Worm (Caenorhabditis elegans) whole organism, dauer: ENCODE data around the gene C03A3.2.

ENCODE experiments used
- unc-62 ChIP-seq: sonication (generic microtip); optimal IDR thresholded peaks from 2 replicates; lab custom pipeline; 2017; ENCODE audit warnings: missing biosample characterization, missing genetic modification reagents, missing genetic modification characterization

The C03A3.2 gene

DNA sequence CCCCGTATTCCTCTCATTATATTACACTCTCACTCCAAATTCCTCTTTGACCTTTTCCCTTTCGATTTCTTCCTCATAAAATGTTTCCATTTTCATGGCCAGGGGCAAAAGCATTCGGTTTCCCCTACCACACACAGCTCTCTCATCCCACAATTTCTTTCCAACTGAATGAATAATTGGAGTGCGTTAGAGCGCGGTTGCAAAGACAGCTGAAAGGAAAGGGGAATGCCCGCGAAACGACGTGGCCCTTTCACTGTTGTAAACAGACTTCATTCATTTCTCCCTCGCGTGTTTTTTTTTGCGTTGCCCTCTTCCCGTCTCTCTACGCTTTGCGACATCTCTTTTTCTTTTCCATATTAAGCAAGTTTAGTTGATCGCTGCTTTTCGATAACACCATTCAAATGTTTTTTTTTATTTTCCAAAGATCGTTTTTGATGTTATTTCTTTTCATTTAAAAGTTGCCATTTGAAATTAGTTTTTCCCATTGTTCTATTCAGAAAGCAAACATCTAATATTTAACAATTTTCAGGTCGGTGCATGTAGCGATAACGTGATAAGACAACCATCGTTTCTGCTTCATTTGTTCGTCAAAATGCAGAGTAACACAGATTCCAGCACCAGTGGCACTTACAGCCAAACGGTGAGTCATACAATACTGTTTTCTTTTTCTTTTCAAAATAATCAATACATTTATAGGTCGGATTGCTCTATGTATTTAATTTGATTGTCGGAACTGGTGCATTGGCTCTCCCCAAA, at the start of gene C03A3.2:
Gene C03A3.2 (plus strand): TSS at position 530 of the 756 bp plus-strand sequence.
- TF ChIP-seq unc-62 (GFP tag; lab: Kevin White, UChicago), result no peak

DNA sequence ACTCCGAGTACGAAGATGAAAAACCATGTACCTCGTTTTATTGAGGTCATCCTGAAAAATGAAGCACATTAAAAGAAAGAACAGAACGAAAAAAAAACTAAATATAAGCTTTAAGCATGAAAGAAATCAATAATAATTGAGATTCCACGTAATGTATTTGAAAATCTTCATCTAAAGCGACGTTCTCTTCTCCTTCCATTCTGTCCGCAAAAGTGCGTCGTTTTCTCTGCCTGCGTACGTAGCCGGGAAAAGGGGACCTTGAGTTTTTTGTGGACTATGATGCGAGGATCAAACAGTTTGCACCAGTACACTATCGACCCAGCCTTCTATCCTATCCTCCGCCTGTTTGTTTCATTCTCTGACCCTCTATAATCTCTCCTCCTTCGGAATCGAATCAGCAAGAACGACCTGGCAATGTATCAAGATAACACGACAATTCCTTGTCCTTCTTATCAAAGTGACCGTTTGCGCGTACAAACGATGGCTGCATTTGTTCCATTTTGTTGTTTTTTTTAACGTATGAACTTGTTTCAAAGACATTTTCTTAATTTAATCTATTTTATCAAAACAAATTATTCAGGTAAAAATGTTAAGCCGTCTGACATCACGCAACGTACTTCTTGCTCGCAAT, 47.1 kb upstream of the C03A3.2 start, which contains the start of the genes C34F6.7 and idh-2:
Gene C34F6.7 (minus strand): TSS at position 51 of the 631 bp plus-strand sequence.
Gene idh-2 (plus strand): TSS at position 581 of the 631 bp plus-strand sequence.
- no peak for TF ChIP-seq unc-62 (GFP tag; lab: Kevin White, UChicago)

DNA sequence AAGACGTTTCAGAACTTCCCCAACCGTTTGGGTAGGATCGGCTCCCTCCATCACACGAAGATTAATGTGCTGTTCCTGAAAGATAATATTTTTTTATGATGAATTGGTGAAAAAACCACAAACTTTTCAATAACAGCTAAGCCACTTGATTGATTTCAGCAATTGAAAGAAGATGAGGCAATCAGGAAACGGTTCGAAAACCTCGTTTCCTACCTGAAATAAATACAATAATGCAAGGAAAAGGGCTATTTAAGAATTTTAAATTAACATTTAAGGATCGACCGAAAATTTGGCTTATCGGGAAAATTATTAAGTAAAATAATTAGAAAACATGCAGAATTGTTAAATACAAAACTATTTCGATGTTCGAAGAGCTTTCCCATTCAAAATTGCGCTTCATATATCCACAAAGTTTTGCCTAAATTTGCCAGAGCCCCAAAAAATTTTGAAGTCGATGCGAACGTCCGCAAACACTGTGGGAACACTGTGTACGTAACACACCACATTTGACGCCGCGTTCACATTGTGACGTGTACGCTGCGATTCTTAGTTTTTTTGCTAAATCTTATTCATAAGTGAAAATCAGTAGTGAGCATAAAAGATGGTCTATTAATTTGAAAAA, 39.9 kb upstream of the C03A3.2 start, which contains the start of gene C34F6.9:
Gene C34F6.9 (minus strand): TSS at position 51 of the 622 bp plus-strand sequence.
- TF ChIP-seq unc-62 (GFP tag; lab: Kevin White, UChicago), result no peak

ce11 chrX:11226595-11226994, 36.1 kb upstream of the C03A3.2 start, which contains the start of gene C34F6.12:
C34F6.12 (minus strand) TSS chrX:11226695.
- no peak for TF ChIP-seq unc-62 (GFP tag; lab: Kevin White, UChicago)

DNA sequence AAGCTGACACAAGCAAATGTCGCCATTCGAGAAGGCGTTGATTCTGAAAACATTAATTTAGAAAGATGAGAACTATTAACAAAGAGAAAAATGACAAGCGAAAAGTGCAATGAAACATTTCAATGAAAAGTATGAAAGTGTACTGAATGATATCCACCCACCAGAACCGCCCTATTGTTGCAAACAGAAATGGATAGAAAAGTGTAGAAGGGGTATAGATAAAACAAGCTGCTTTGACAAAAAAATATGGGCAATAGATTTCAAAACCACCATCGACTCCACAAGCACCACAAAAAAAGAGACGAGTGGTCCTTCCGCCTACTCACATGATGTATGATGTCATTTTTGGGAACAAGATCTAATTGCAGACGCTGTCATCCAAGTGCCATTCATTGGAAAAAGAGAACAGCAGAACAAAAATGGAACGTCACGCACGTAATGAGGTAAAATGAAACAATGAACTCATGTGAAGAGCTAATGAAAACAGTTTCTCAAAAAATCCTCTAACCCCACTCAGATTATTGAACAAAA, 22.0 kb upstream of the C03A3.2 start, which contains the start of gene C34F6.10:
Gene C34F6.10 (minus strand): TSS at position 51 of the 531 bp plus-strand sequence.
- TF ChIP-seq unc-62 (GFP tag; lab: Kevin White, UChicago), result no peak

DNA sequence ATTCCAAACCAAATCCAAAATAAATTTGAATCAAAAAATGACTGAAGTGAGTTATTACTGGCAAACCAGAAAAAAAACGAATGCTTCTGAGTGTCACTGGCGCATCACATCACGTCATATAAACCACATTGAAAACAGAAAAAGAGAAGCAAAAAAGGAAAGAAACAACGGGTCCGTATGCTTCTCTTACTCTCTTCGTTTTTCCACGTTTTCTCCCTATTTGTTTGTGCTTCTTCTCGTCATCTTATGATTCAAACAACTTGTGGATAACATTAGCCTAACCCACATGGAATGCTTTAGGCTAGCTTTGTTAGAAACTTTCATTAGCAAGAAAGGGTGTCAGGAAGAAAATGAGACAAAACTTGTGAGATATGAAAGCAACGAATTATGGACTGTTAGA, 21.2 kb upstream of the C03A3.2 start:
- TF ChIP-seq unc-62 (GFP tag; lab: Kevin White, UChicago), result no peak

ce11 chrX:11243604-11244003, 19.0 kb upstream of the C03A3.2 start:
- no peak for TF ChIP-seq unc-62 (GFP tag; lab: Kevin White, UChicago)

ce11 chrX:11245056-11245455, 17.6 kb upstream of the C03A3.2 start:
- TF ChIP-seq unc-62 (GFP tag; lab: Kevin White, UChicago), result no peak

- no peak for TF ChIP-seq unc-62 (GFP tag; lab: Kevin White, UChicago)
Observed at ce11 chrX:11248083-11248482, 14.6 kb upstream of the C03A3.2 start.

ce11 chrX:11249392-11249791, 13.3 kb upstream of the C03A3.2 start:
- TF ChIP-seq unc-62 (GFP tag; lab: Kevin White, UChicago), result no peak

DNA sequence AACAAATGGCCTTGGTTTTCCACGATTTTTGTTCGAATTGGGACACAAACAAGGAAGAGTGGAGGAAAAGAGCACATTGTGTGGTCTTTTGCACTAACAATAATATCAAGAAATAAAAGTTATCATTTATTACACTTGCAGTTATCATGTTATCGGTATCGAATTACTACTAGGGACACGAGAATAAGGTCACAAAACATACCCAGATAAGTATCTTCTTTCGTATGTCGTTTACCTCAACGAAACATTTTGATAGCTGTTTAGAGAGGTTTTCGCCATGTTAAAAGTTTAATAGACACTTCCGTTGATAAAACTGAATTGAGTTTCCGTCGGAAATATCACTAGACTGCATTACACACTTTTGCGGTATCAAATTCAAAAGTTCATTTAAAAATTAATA, 11.7 kb upstream of the C03A3.2 start:
- no peak for TF ChIP-seq unc-62 (GFP tag; lab: Kevin White, UChicago)

DNA sequence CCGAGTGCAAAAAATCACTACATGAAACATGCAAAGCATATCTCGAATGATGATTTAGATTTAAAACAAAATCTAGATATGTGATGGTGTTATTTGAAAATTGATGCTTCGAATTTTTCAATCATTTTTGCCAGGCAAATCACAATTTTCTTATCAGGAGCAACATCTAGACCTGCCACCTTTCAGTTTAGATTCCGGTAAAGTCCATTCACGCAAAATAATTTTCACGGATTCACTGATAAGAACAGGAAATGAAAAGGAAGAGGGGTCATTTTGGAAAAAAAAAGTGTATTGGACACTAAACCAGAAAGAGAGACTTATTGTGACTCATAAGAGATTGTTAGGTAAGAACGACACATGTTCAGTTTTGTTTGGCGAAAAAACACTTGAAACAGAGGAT, 10.7 kb upstream of the C03A3.2 start:
- TF ChIP-seq unc-62 (GFP tag; lab: Kevin White, UChicago), result no peak

DNA sequence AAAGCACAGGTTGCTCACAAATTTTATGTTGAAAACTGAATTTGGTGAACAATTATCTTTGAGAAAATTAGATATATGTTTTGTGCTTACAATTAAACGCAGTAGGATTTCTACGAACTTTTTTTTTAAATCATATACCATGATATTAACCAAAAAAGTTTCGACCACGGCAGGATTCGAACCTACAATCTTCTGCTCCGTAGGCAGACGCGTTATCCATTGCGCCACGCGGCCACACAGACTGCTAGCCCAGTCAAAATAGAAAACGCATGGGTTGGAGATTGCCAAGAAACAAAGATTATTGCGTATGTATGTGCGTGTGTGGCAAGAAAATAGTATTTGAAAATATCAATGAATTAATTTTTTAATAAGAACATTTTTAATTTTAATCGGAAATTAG, 10.2 kb upstream of the C03A3.2 start:
- TF ChIP-seq unc-62 (GFP tag; lab: Kevin White, UChicago), result no peak

DNA sequence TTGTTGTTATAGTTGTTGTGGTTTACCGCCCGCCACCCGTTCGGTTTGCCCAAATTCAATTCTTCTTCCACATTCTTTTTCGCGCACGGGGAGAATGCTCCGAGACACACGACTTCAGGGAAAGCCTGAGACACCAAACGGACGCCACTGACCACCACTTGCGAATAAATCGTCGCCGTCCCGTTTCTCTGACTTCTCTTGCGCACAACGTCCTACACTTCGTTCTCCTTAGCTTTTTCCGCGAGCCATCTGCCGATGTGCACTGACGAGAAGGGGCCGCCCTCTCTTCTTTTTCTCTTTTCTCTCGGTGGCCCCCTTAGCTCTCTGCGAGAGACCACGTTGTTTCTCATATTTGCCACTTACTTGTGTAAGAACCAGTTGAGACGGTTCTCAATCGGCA, 5.6 kb upstream of the C03A3.2 start, which contains the start of gene C03A3.1:
Gene C03A3.1 (plus strand): TSS at position 291 of the 400 bp plus-strand sequence.
- TF ChIP-seq unc-62 (GFP tag; lab: Kevin White, UChicago), result no peak

ce11 chrX:11264715-11265114, 2.1 kb downstream of the C03A3.2 start:
- no peak for TF ChIP-seq unc-62 (GFP tag; lab: Kevin White, UChicago)

DNA sequence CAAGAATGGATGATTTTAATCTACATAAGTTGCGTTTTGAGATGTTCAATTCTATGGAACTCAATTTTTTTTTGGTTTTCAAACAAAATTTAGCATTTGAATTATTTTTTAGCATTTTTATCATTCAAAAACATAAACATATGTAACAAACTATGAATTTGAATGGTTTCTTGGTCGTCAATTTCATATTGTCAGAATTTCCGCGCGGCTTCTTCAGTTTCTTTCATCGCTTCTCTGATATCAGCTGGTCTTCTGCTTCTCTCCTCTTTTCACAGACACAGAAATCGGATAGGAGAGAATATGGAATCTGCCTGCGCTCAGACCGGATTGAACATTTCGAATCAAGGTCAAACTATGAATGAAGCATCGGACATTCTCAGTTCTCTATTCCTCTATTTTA, 4.1 kb downstream of the C03A3.2 start, which contains the start of gene C03A3.9:
Gene C03A3.9 (plus strand): TSS at position 301 of the 400 bp plus-strand sequence.
- TF ChIP-seq unc-62 (GFP tag; lab: Kevin White, UChicago), result no peak
